Fruit fly (Drosophila melanogaster) whole organism: ENCODE results near the gene Ns3.

Experiments
- CG8478 ChIP-seq: fragments of >200 bp; optimal IDR thresholded peaks from 2 replicates; lab custom pipeline; 2018; ENCODE audit warnings: inconsistent platforms
- Dll ChIP-seq: fragments of >200 bp; optimal IDR thresholded peaks from 2 replicates; lab custom pipeline; 2017
- EcR ChIP-seq, 2 experiments: fragments of >200 bp; optimal IDR thresholded peaks; 2 replicates each; lab custom pipeline; 2017; ENCODE audit warnings: missing biosample characterization in 2 of 2, missing genetic modification characterization in 2 of 2, missing genetic modification reagents in 2 of 2
- pan ChIP-seq: fragments of >200 bp; optimal IDR thresholded peaks from 2 replicates; lab custom pipeline; 2017
- psq ChIP-seq: fragments of >200 bp; optimal IDR thresholded peaks from 2 replicates; lab custom pipeline; 2017
- usp ChIP-seq: fragments of >200 bp; optimal IDR thresholded peaks from 2 replicates; lab custom pipeline; 2017; ENCODE audit warnings: missing biosample characterization, missing genetic modification characterization, mixed read lengths

DNA sequence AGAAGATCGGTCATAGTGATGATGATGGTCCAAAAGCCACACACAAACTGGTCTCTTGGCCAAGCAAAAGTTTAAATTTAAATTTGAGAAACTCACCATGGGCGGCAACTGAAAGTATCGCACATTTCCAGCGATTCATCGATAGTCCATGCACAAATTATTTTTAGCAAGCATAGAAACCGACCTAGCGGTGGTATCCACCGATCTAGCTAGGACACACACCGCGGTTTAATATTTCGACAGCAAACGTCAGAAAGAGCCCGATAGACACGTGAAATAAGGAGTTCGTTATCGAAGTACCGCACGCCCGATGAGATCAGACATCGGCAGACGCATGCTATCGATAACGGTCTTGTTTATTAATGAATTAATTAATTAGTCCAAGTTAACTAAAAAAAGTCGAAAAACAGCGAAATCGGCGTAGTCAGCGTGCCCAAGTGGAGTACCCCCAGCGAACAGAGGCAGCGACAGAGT is 48.8 kb upstream of the Ns3 start, which contains the start of gene CG14795:
- no peak for TF ChIP-seq usp (GFP tag; lab: Kevin White, UChicago)
- TF ChIP-seq pan (lab: Kevin White, UChicago): no peak
- no peak for TF ChIP-seq psq (lab: Kevin White, UChicago)
- TF ChIP-seq EcR (GFP tag; optimal IDR thresholded peaks at IDR 0.05; lab: Kevin White, UChicago): no peak
- no peak for TF ChIP-seq Dll (lab: Kevin White, UChicago)
- no peak for TF ChIP-seq CG8478
